Worm (Caenorhabditis elegans): ENCODE results near the gene C15B12.2.

DNA sequence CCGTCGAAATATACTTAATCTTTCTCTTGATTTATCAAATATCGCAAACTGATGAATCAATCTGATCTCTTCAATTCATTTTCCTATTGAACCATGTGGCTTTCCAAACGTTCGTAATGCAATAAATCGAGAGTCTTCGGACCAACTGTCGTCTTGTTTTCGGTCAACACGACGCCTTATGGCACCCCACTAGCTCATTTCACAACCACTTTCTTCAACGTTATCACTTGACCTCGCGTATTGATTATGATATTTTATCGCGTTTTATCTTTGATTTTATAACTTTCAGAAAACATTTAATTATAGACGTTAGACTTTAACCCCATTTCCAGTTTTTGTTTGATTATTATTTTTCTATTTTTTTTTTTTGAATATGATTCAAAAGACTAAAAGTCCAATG, 46.6 kb downstream of the C15B12.2 start:
- no peak for TF ChIP-seq pha-4 (tag; optimal IDR thresholded peaks at IDR 0.05)
- TF ChIP-seq lin-39 (tag; optimal IDR thresholded peaks at IDR 0.05): no peak
- TF ChIP-seq ama-1 (optimal IDR thresholded peaks at IDR 0.05): no peak
- TF ChIP-seq nhr-237 (tag; optimal IDR thresholded peaks at IDR 0.05): no peak
- no peak for TF ChIP-seq mdl-1 (tag; optimal IDR thresholded peaks at IDR 0.05)
- TF ChIP-seq unc-62 (GFP tag; optimal IDR thresholded peaks at IDR 0.05): no peak
- no peak for TF ChIP-seq ceh-16 (tag; optimal IDR thresholded peaks at IDR 0.05)
- no peak for TF ChIP-seq elt-3 (tag; optimal IDR thresholded peaks at IDR 0.05)
- TF ChIP-seq ceh-82 (tag; optimal IDR thresholded peaks at IDR 0.05): no peak
- no peak for TF ChIP-seq ceh-9 (tag; optimal IDR thresholded peaks at IDR 0.05)
- no peak for TF ChIP-seq snpc-4 (tag; optimal IDR thresholded peaks at IDR 0.05)
- TF ChIP-seq nhr-76 (tag; optimal IDR thresholded peaks at IDR 0.05): no peak
- TF ChIP-seq nhr-11 (tag; optimal IDR thresholded peaks at IDR 0.05): no peak
- TF ChIP-seq ztf-11 (tag; optimal IDR thresholded peaks at IDR 0.05): no peak
